Fruit fly (Drosophila melanogaster) whole organism, embryonic: ENCODE data around the gene SppL.

Source experiments
- Antp ChIP-seq: fragments of 200-800 bp; sonication (Bioruptor generic); optimal IDR thresholded peaks from 3 replicates; lab custom pipeline; 2016; ENCODE audit warnings: missing biosample characterization, missing genetic modification characterization
- BtbVII ChIP-seq: fragments of 200-800 bp; sonication (Bioruptor generic); optimal IDR thresholded peaks from 3 replicates; lab custom pipeline; 2017; ENCODE audit warnings: missing biosample characterization, mild to moderate bottlenecking, missing genetic modification characterization
- CG10147 ChIP-seq: fragments of 200-800 bp; sonication (Bioruptor generic); optimal IDR thresholded peaks from 2 replicates; lab custom pipeline; 2019; ENCODE audit warnings: missing biosample characterization, mild to moderate bottlenecking, missing genetic modification characterization, moderate library complexity
- CG10979 ChIP-seq: fragments of 200-800 bp; sonication (Bioruptor generic); optimal IDR thresholded peaks from 2 replicates; lab custom pipeline; 2018; ENCODE audit warnings: missing biosample characterization, mild to moderate bottlenecking, missing genetic modification characterization, moderate library complexity
- CG13296 ChIP-seq: fragments of 200-800 bp; sonication (Bioruptor generic); optimal IDR thresholded peaks from 3 replicates; lab custom pipeline; 2018; ENCODE audit warnings: missing biosample characterization, mild to moderate bottlenecking, missing genetic modification characterization
- CG13424 ChIP-seq: fragments of 200-800 bp; sonication (Bioruptor generic); optimal IDR thresholded peaks from 2 replicates; lab custom pipeline; 2019; ENCODE audit warnings: missing biosample characterization, mild to moderate bottlenecking, missing genetic modification characterization, moderate library complexity
- CG14014 ChIP-seq: fragments of 200-800 bp; sonication (Bioruptor generic); IDR thresholded peaks from 2 replicates; pipeline ENCODE4 v1.3.6; 2022; ENCODE audit warnings: missing biosample characterization, missing genetic modification characterization
- CG14441 ChIP-seq: fragments of 200-800 bp; sonication (Bioruptor generic); IDR thresholded peaks from 2 replicates; pipeline ENCODE4 v1.3.6; 2022; ENCODE audit warnings: missing biosample characterization, missing genetic modification characterization
- CG14667 ChIP-seq: fragments of 200-800 bp; sonication (Bioruptor generic); IDR thresholded peaks from 2 replicates; pipeline ENCODE4 v1.3.6; 2022; ENCODE audit warnings: missing biosample characterization, missing genetic modification characterization
- CG15514 ChIP-seq: fragments of 200-800 bp; sonication (Bioruptor generic); optimal IDR thresholded peaks from 3 replicates; lab custom pipeline; 2017; ENCODE audit warnings: missing biosample characterization, missing genetic modification characterization, mild to moderate bottlenecking, moderate library complexity, missing genetic modification reagents
- CG16813 ChIP-seq: fragments of 200-800 bp; sonication (Bioruptor generic); IDR thresholded peaks from 3 replicates; pipeline ENCODE4 v1.3.6; 2022; ENCODE audit warnings: missing biosample characterization, missing genetic modification characterization; ENCODE audit not compliant: partially characterized antibody
- CG17328 ChIP-seq: fragments of 200-800 bp; sonication (Bioruptor generic); IDR thresholded peaks from 2 replicates; pipeline ENCODE4 v1.3.6; 2022; ENCODE audit warnings: missing biosample characterization, missing genetic modification characterization
- CG17359 ChIP-seq: fragments of 200-800 bp; sonication (Bioruptor generic); optimal IDR thresholded peaks from 3 replicates; lab custom pipeline; 2018; ENCODE audit warnings: missing biosample characterization, mild to moderate bottlenecking, missing genetic modification characterization, moderate library complexity
- CG31224 ChIP-seq: fragments of 200-800 bp; sonication (Bioruptor generic); IDR thresholded peaks from 2 replicates; pipeline ENCODE4 v1.3.6; 2022; ENCODE audit warnings: missing biosample characterization, missing genetic modification characterization
- CG32767 ChIP-seq: fragments of 200-800 bp; sonication (Bioruptor generic); IDR thresholded peaks from 2 replicates; pipeline ENCODE4 v1.3.6; 2022; ENCODE audit warnings: missing biosample characterization, missing genetic modification characterization
- CG33213 ChIP-seq: fragments of 200-800 bp; sonication (Bioruptor generic); optimal IDR thresholded peaks from 3 replicates; lab custom pipeline; 2016; ENCODE audit warnings: missing biosample characterization, missing genetic modification characterization
- CG34224 ChIP-seq: fragments of 200-800 bp; sonication (Bioruptor generic); IDR thresholded peaks from 3 replicates; pipeline ENCODE4 v1.3.6; 2022; ENCODE audit warnings: missing biosample characterization, missing genetic modification characterization; ENCODE audit not compliant: partially characterized antibody
- CG4854 ChIP-seq: fragments of 200-800 bp; sonication (Bioruptor generic); optimal IDR thresholded peaks from 2 replicates; lab custom pipeline; 2016; ENCODE audit warnings: missing biosample characterization, missing genetic modification characterization, inconsistent platforms
- CG6683 ChIP-seq: fragments of 200-800 bp; sonication (Bioruptor generic); optimal IDR thresholded peaks from 2 replicates; lab custom pipeline; 2017; ENCODE audit warnings: missing biosample characterization, mild to moderate bottlenecking, missing genetic modification characterization, missing genetic modification reagents
- CG7372 ChIP-seq: fragments of 200-800 bp; sonication (Bioruptor generic); IDR thresholded peaks from 2 replicates; pipeline ENCODE4 v1.3.6; 2022; ENCODE audit warnings: missing biosample characterization, missing genetic modification characterization
- CG7839 ChIP-seq: fragments of 200-800 bp; sonication (Bioruptor generic); optimal IDR thresholded peaks from 3 replicates; lab custom pipeline; 2018; ENCODE audit warnings: missing biosample characterization, mild to moderate bottlenecking, missing genetic modification characterization, moderate library complexity
- CrebB ChIP-seq: fragments of 200-800 bp; sonication (Bioruptor generic); optimal IDR thresholded peaks from 3 replicates; lab custom pipeline; 2018; ENCODE audit warnings: missing biosample characterization, mild to moderate bottlenecking, missing genetic modification characterization
- Dek ChIP-seq: fragments of 200-800 bp; sonication (Bioruptor generic); optimal IDR thresholded peaks from 3 replicates; lab custom pipeline; 2019; ENCODE audit warnings: missing biosample characterization, mild to moderate bottlenecking, missing genetic modification characterization, moderate library complexity
- Dfd ChIP-seq, 2 experiments: fragments of >200 bp; optimal IDR thresholded peaks; 2 replicates each; lab custom pipeline; 2017; ENCODE audit warnings: missing biosample characterization in 2 of 2, missing genetic modification characterization in 2 of 2
- Dip2 ChIP-seq: fragments of 200-800 bp; sonication (Bioruptor generic); IDR thresholded peaks from 2 replicates; pipeline ENCODE4 v1.3.6; 2022; ENCODE audit warnings: missing biosample characterization, missing genetic modification characterization
- Doc2 ChIP-seq: fragments of 200-800 bp; sonication (Bioruptor generic); IDR thresholded peaks from 2 replicates; pipeline ENCODE4 v1.3.6; 2022; ENCODE audit warnings: missing biosample characterization, missing genetic modification characterization
- HHEX ChIP-seq: fragments of 200-800 bp; sonication (Bioruptor generic); optimal IDR thresholded peaks from 3 replicates; lab custom pipeline; 2017; ENCODE audit warnings: missing biosample characterization, mild to moderate bottlenecking, missing genetic modification characterization, missing genetic modification reagents
- HLH54F ChIP-seq: fragments of 200-800 bp; sonication (Bioruptor generic); optimal IDR thresholded peaks from 3 replicates; lab custom pipeline; 2016; ENCODE audit warnings: missing biosample characterization, missing genetic modification characterization
- HmgZ ChIP-seq: fragments of 200-800 bp; sonication (Bioruptor generic); optimal IDR thresholded peaks from 2 replicates; lab custom pipeline; 2018; ENCODE audit warnings: missing biosample characterization, mild to moderate bottlenecking, missing genetic modification characterization
- NC2α ChIP-seq: fragments of 200-800 bp; sonication (Bioruptor generic); optimal IDR thresholded peaks from 2 replicates; lab custom pipeline; 2016; ENCODE audit warnings: missing biosample characterization, missing genetic modification characterization
- NK7.1 ChIP-seq: fragments of 200-800 bp; sonication (Bioruptor generic); optimal IDR thresholded peaks from 3 replicates; lab custom pipeline; 2016; ENCODE audit warnings: missing biosample characterization, missing genetic modification characterization
- Sry-δ ChIP-seq: fragments of 200-800 bp; sonication (Bioruptor generic); optimal IDR thresholded peaks from 2 replicates; lab custom pipeline; 2016; ENCODE audit warnings: missing biosample characterization, missing genetic modification characterization
- Taf1 ChIP-seq: fragments of 200-800 bp; sonication (Bioruptor generic); IDR thresholded peaks from 2 replicates; pipeline ENCODE4 v1.3.6; 2022; ENCODE audit warnings: missing biosample characterization, missing genetic modification characterization
- ac ChIP-seq: fragments of 200-800 bp; sonication (Bioruptor generic); optimal IDR thresholded peaks from 3 replicates; lab custom pipeline; 2017; ENCODE audit warnings: missing biosample characterization, mild to moderate bottlenecking, missing genetic modification characterization
- amos ChIP-seq: fragments of 200-800 bp; sonication (Bioruptor generic); IDR thresholded peaks from 2 replicates; pipeline ENCODE4 v1.3.6; 2022; ENCODE audit warnings: missing biosample characterization, missing genetic modification characterization; ENCODE audit not compliant: partially characterized antibody
- chinmo ChIP-seq: fragments of 200-800 bp; sonication (Bioruptor generic); IDR thresholded peaks from 4 replicates; pipeline ENCODE4 v1.3.6; 2022; ENCODE audit warnings: missing biosample characterization, missing genetic modification characterization; ENCODE audit not compliant: partially characterized antibody
- chm ChIP-seq: fragments of 200-800 bp; sonication (Bioruptor generic); IDR thresholded peaks from 2 replicates; pipeline ENCODE4 v1.3.6; 2022; ENCODE audit warnings: missing biosample characterization, missing genetic modification characterization
- danr ChIP-seq: fragments of 200-800 bp; sonication (Bioruptor generic); IDR thresholded peaks from 2 replicates; pipeline ENCODE4 v1.3.6; 2022; ENCODE audit warnings: missing biosample characterization, missing genetic modification characterization
- gcm ChIP-seq: fragments of 200-800 bp; sonication (Bioruptor generic); optimal IDR thresholded peaks from 2 replicates; lab custom pipeline; 2019; ENCODE audit warnings: missing biosample characterization, mild to moderate bottlenecking, missing genetic modification characterization, moderate library complexity
- grau ChIP-seq: fragments of 200-800 bp; optimal IDR thresholded peaks from 3 replicates; lab custom pipeline; 2019; ENCODE audit warnings: missing biosample characterization, mild to moderate bottlenecking, missing genetic modification characterization, moderate library complexity
- ham ChIP-seq: fragments of 200-800 bp; sonication (Bioruptor generic); IDR thresholded peaks from 2 replicates; pipeline ENCODE4 v1.3.6; 2022; ENCODE audit warnings: missing biosample characterization, missing genetic modification characterization
- salm ChIP-seq: fragments of 200-800 bp; sonication (Bioruptor generic); optimal IDR thresholded peaks from 2 replicates; lab custom pipeline; 2018; ENCODE audit warnings: missing biosample characterization, mild to moderate bottlenecking, missing genetic modification characterization
- scrt ChIP-seq: fragments of 200-800 bp; sonication (Bioruptor generic); optimal IDR thresholded peaks from 2 replicates; lab custom pipeline; 2018; ENCODE audit warnings: missing biosample characterization, mild to moderate bottlenecking, missing genetic modification characterization, moderate library complexity
- shn ChIP-seq: fragments of 200-800 bp; sonication (Bioruptor generic); optimal IDR thresholded peaks from 3 replicates; lab custom pipeline; 2016; ENCODE audit warnings: missing biosample characterization, missing genetic modification characterization
- stc ChIP-seq: fragments of 200-800 bp; sonication (Bioruptor generic); IDR thresholded peaks from 2 replicates; pipeline ENCODE4 v1.3.6; 2022; ENCODE audit warnings: missing biosample characterization, missing genetic modification characterization
- stwl ChIP-seq: fragments of 200-800 bp; sonication (Bioruptor generic); optimal IDR thresholded peaks from 3 replicates; lab custom pipeline; 2018; ENCODE audit warnings: missing biosample characterization, mild to moderate bottlenecking, missing genetic modification characterization, moderate library complexity
- tio ChIP-seq: fragments of 200-800 bp; sonication (Bioruptor generic); optimal IDR thresholded peaks from 2 replicates; lab custom pipeline; 2017; ENCODE audit warnings: missing biosample characterization, missing genetic modification characterization, inconsistent platforms
- tx ChIP-seq: fragments of 200-800 bp; sonication (Bioruptor generic); optimal IDR thresholded peaks from 2 replicates; lab custom pipeline; 2016; ENCODE audit warnings: missing biosample characterization, missing genetic modification characterization
- unc-4 ChIP-seq: fragments of 200-800 bp; sonication (Bioruptor generic); IDR thresholded peaks from 2 replicates; pipeline ENCODE4 v1.3.6; 2022; ENCODE audit warnings: missing biosample characterization, missing genetic modification characterization; ENCODE audit not compliant: partially characterized antibody

Gene SppL

dm6 chr3R:25880971-25881809, 594 bp upstream of the SppL start, which contains the start of gene Tsp96F (continued):
- peak; percentile 6 for TF ChIP-seq gcm
- no peak for TF ChIP-seq CG4854 (GFP tag; lab: Kevin White, UChicago)
- TF ChIP-seq danr (GFP tag; lab: Robert Waterston, UW) = no peak
- TF ChIP-seq CG16813 (GFP tag; lab: Robert Waterston, UW) = peak; percentile 59; the same call in 2 of the 3 replicates
- TF ChIP-seq Taf1 (GFP tag; lab: Robert Waterston, UW) = no peak
- TF ChIP-seq CG17328 (GFP tag; lab: Robert Waterston, UW) = no peak
- no peak for TF ChIP-seq NK7.1 (GFP tag; lab: Kevin White, UChicago)
- peak; percentile 8 for TF ChIP-seq CG17359 (tag; lab: Kevin White, UChicago)
- TF ChIP-seq CG10147 (GFP tag; lab: Kevin White, UChicago) = no peak
- peak; percentile 14 for TF ChIP-seq HmgZ (tag; lab: Kevin White, UChicago)
- no peak for TF ChIP-seq tio (GFP tag; lab: Kevin White, UChicago)
- TF ChIP-seq CG13424 (tag; lab: Kevin White, UChicago) = no peak
- no peak for TF ChIP-seq CG31224 (GFP tag; lab: Robert Waterston, UW)
- no peak for TF ChIP-seq stc
- no peak for TF ChIP-seq Antp (GFP tag; lab: Kevin White, UChicago)
- 0 out of 4 replicates have a peak, but pooled peaks have one; percentile 41 for TF ChIP-seq chinmo
- TF ChIP-seq CG7372 = no peak
- TF ChIP-seq ham = no peak
- TF ChIP-seq CG13296 (GFP tag; lab: Kevin White, UChicago) = no peak
- no peak for TF ChIP-seq CG6683 (GFP tag; lab: Kevin White, UChicago)
- no peak for TF ChIP-seq ac (GFP tag; lab: Kevin White, UChicago)
- no peak for TF ChIP-seq salm (tag; lab: Kevin White, UChicago)
- no peak for TF ChIP-seq HLH54F
- TF ChIP-seq HHEX (GFP tag; lab: Kevin White, UChicago) = no peak
- TF ChIP-seq CrebB (tag; lab: Kevin White, UChicago) = no peak
- peak; percentile 66 for TF ChIP-seq CG33213 (GFP tag; lab: Kevin White, UChicago)
- no peak for TF ChIP-seq NC2α (GFP tag; lab: Kevin White, UChicago)
- TF ChIP-seq BtbVII (GFP tag; lab: Kevin White, UChicago) = peak; percentile 4
- no peak for TF ChIP-seq Doc2
- TF ChIP-seq CG10979 (tag; lab: Kevin White, UChicago) = no peak
- TF ChIP-seq Dfd (GFP tag; optimal IDR thresholded peaks at IDR 0.05; lab: Kevin White, UChicago) = no peak
- no peak for TF ChIP-seq Dip2 (GFP tag; lab: Robert Waterston, UW)
- TF ChIP-seq chm (GFP tag; lab: Robert Waterston, UW) = peak; percentile 51; the same call in 1 of the 2 replicates
- TF ChIP-seq CG7839 (tag; lab: Kevin White, UChicago) = no peak
- 0 out of 3 replicates have a peak, but pooled peaks have one; percentile 38 for TF ChIP-seq CG34224 (GFP tag; lab: Robert Waterston, UW)
- no peak for TF ChIP-seq Dek (tag; lab: Kevin White, UChicago)
- no peak for TF ChIP-seq stwl (tag; lab: Kevin White, UChicago)
- no peak for TF ChIP-seq CG14667 (GFP tag; lab: Robert Waterston, UW)
- peak; percentile 71 for TF ChIP-seq CG15514 (GFP tag; lab: Kevin White, UChicago)
- no peak for TF ChIP-seq CG32767 (GFP tag; lab: Robert Waterston, UW)
- TF ChIP-seq grau = no peak
- TF ChIP-seq unc-4 = no peak; the same call in 1 of the 2 replicates
- TF ChIP-seq shn = no peak
- peak; percentile 73 for TF ChIP-seq amos (GFP tag; lab: Robert Waterston, UW)
- TF ChIP-seq tx (GFP tag; lab: Kevin White, UChicago) = no peak
- TF ChIP-seq Sry-δ (GFP tag; lab: Kevin White, UChicago) = peak; percentile 76
- no peak for TF ChIP-seq CG14014
- no peak for TF ChIP-seq CG14441 (GFP tag; lab: Robert Waterston, UW)
- no peak for TF ChIP-seq scrt (GFP tag; lab: Kevin White, UChicago)
